Fruit fly (Drosophila melanogaster): Measurements from ENCODE around the gene CG43342.

The CG43342 gene

dm6 chr3R:22375674-22376073, 5.5 kb upstream of the CG43342 start, which contains the start of gene CG18596 (continued):
- TF ChIP-seq CG13287 (GFP tag; IDR thresholded peaks at IDR 0.05; ENCODE audit: partially characterized antibody) = peak; percentile 98
- TF ChIP-seq CG9932 (GFP tag; IDR thresholded peaks at IDR 0.05) = no peak
- TF ChIP-seq row (GFP tag; IDR thresholded peaks at IDR 0.05) = no peak; the same call in 2 of the 3 replicates
- peak; percentile 85 for TF ChIP-seq CG6791 (GFP tag; IDR thresholded peaks at IDR 0.05; ENCODE audit: partially characterized antibody)
- TF ChIP-seq CG4730 (GFP tag; IDR thresholded peaks at IDR 0.05) = no peak
- no peak for TF ChIP-seq Ptx1 (GFP tag; IDR thresholded peaks at IDR 0.05)
- TF ChIP-seq org-1 (GFP tag; optimal IDR thresholded peaks at IDR 0.05) = no peak
- peak; percentile 94 for TF ChIP-seq knrl (GFP tag; IDR thresholded peaks at IDR 0.05; ENCODE audit: partially characterized antibody)
- TF ChIP-seq pum (GFP tag; optimal IDR thresholded peaks at IDR 0.05) = no peak
- no peak for TF ChIP-seq CG15073 (GFP tag; optimal IDR thresholded peaks at IDR 0.05)
- peak; percentile 0 for TF ChIP-seq gfzf (GFP tag; optimal IDR thresholded peaks at IDR 0.05)
- TF ChIP-seq CG9797 (GFP tag; optimal IDR thresholded peaks at IDR 0.05) = no peak
- TF ChIP-seq sqz (GFP tag; optimal IDR thresholded peaks at IDR 0.05) = no peak
- TF ChIP-seq sisA (GFP tag; IDR thresholded peaks at IDR 0.05) = no peak
- no peak for TF ChIP-seq ATbp (GFP tag; optimal IDR thresholded peaks at IDR 0.05)
- TF ChIP-seq repo (GFP tag; optimal IDR thresholded peaks at IDR 0.05) = no peak
- no peak for TF ChIP-seq Adf1 (GFP tag; IDR thresholded peaks at IDR 0.05)
- TF ChIP-seq CG31441 (GFP tag; IDR thresholded peaks at IDR 0.05) = no peak
- peak; percentile 91 for TF ChIP-seq nerfin-2 (GFP tag; IDR thresholded peaks at IDR 0.05; ENCODE audit: partially characterized antibody)
- TF ChIP-seq Dfd (GFP tag; optimal IDR thresholded peaks at IDR 0.05) = no peak
- peak; percentile 56 for TF ChIP-seq Myb (GFP tag; optimal IDR thresholded peaks at IDR 0.05)
- TF ChIP-seq fu2 (GFP tag; optimal IDR thresholded peaks at IDR 0.05) = no peak
- TF ChIP-seq crp (GFP tag; optimal IDR thresholded peaks at IDR 0.05) = peak in 1 of 2 experiments; percentile 73
- no peak for TF ChIP-seq CG12299 (tag; optimal IDR thresholded peaks at IDR 0.05)
- peak; percentile 20 for TF ChIP-seq CTCF (GFP tag; optimal IDR thresholded peaks at IDR 0.05)
- TF ChIP-seq CG31388 (GFP tag; optimal IDR thresholded peaks at IDR 0.05) = no peak
- TF ChIP-seq CG3065 (GFP tag; optimal IDR thresholded peaks at IDR 0.05) = no peak
- no peak for TF ChIP-seq CG3281 (GFP tag; optimal IDR thresholded peaks at IDR 0.05)
- TF ChIP-seq zen2 (GFP tag; IDR thresholded peaks at IDR 0.05; ENCODE audit: partially characterized antibody) = peak; percentile 92
- no peak for TF ChIP-seq oc (tag; optimal IDR thresholded peaks at IDR 0.05)
- TF ChIP-seq salm (tag; optimal IDR thresholded peaks at IDR 0.05) = no peak
- TF ChIP-seq Hr39 (optimal IDR thresholded peaks at IDR 0.05) = no peak
- no peak for TF ChIP-seq Fer2 (tag; optimal IDR thresholded peaks at IDR 0.05)
- TF ChIP-seq mam (GFP tag; optimal IDR thresholded peaks at IDR 0.05) = no peak
- TF ChIP-seq sug (tag; optimal IDR thresholded peaks at IDR 0.05) = no peak
- TF ChIP-seq Doc3 (GFP tag; IDR thresholded peaks at IDR 0.05; ENCODE audit: partially characterized antibody) = peak; percentile 96
- TF ChIP-seq CG17829 (tag; optimal IDR thresholded peaks at IDR 0.05) = no peak
- TF ChIP-seq Trl (optimal IDR thresholded peaks at IDR 0.05) = no peak
- TF ChIP-seq Trl (GFP tag; optimal IDR thresholded peaks at IDR 0.05) = no peak
- TF ChIP-seq bbx (GFP tag; IDR thresholded peaks at IDR 0.05; ENCODE audit: partially characterized antibody) = peak; percentile 93
- no peak for TF ChIP-seq CG14965 (GFP tag; optimal IDR thresholded peaks at IDR 0.05; ENCODE audit: borderline replicate concordance)
- TF ChIP-seq Deaf1 (tag; optimal IDR thresholded peaks at IDR 0.05) = no peak
- TF ChIP-seq CG1602 (GFP tag; optimal IDR thresholded peaks at IDR 0.05) = no peak
- peak; percentile 95 for TF ChIP-seq hbn (GFP tag; IDR thresholded peaks at IDR 0.05; ENCODE audit: partially characterized antibody)
- peak; percentile 33 for TF ChIP-seq CG10267 (tag; optimal IDR thresholded peaks at IDR 0.05)
- TF ChIP-seq Doc2 (GFP tag; IDR thresholded peaks at IDR 0.05) = no peak
- peak; percentile 32 for TF ChIP-seq CG1603 (tag; optimal IDR thresholded peaks at IDR 0.05)
- no peak for TF ChIP-seq pb (GFP tag; optimal IDR thresholded peaks at IDR 0.05)
- TF ChIP-seq abd-A (tag; optimal IDR thresholded peaks at IDR 0.05) = no peak
- TF ChIP-seq CG14860 (GFP tag; IDR thresholded peaks at IDR 0.05; ENCODE audit: partially characterized antibody) = peak; percentile 95
- TF ChIP-seq ewg (GFP tag; optimal IDR thresholded peaks at IDR 0.05) = no peak
- peak; percentile 86 for TF ChIP-seq E2f2 (GFP tag; IDR thresholded peaks at IDR 0.05)
